Worm (Caenorhabditis elegans) whole organism, L2 larva: ENCODE measurements around the gene nlp-14.

Source experiments
- blmp-1 ChIP-seq: sonication (generic microtip); optimal IDR thresholded peaks from 2 replicates; lab custom pipeline; 2017; ENCODE audit warnings: missing genetic modification characterization, mild to moderate bottlenecking, missing compliant biosample characterization, antibody characterized with exemption, moderate library complexity; ENCODE audit not compliant: insufficient read depth
- lin-39 ChIP-seq: fragments of 150-350 bp; optimal IDR thresholded peaks from 2 replicates; lab custom pipeline; 2014; ENCODE audit warnings: missing biosample characterization, missing genetic modification reagents, missing genetic modification characterization
- lsy-2 ChIP-seq, 2 experiments: fragments of 150-350 bp in 1 of 2; sonication (generic microtip) in 1 of 2; optimal IDR thresholded peaks; 2 replicates each; lab custom pipeline; 2014 to 2017; ENCODE audit warnings: missing biosample characterization in 2 of 2, missing genetic modification characterization in 2 of 2
- nhr-25 ChIP-seq: fragments of 150-350 bp; sonication (generic microtip); optimal IDR thresholded peaks from 3 replicates; lab custom pipeline; 2014; ENCODE audit warnings: missing biosample characterization, missing genetic modification characterization
- nhr-77 ChIP-seq: fragments of 150-350 bp; optimal IDR thresholded peaks from 2 replicates; lab custom pipeline; 2014; ENCODE audit warnings: missing biosample characterization, missing genetic modification characterization
- sma-3 ChIP-seq: sonication (generic microtip); optimal IDR thresholded peaks from 2 replicates; lab custom pipeline; 2016; ENCODE audit warnings: missing genetic modification reagents, missing genetic modification characterization, missing compliant biosample characterization
- unc-39 ChIP-seq: fragments of 150-350 bp; optimal IDR thresholded peaks from 2 replicates; lab custom pipeline; 2014; ENCODE audit warnings: missing biosample characterization, missing genetic modification characterization

ce11 chrX:8874748-8875147 lies 44.5 kb downstream of the nlp-14 start, which contains the start of gene C06E2.1:
- no peak for TF ChIP-seq nhr-25 (tag; lab: Kevin White, UChicago)
- no peak for TF ChIP-seq sma-3 (GFP tag; lab: Kevin White, UChicago)
- TF ChIP-seq lin-39 (tag; lab: Kevin White, UChicago) = no peak
- TF ChIP-seq blmp-1 = no peak
- no peak for TF ChIP-seq nhr-77 (tag; lab: Kevin White, UChicago)
- no peak for TF ChIP-seq unc-39 (tag; lab: Kevin White, UChicago)
- TF ChIP-seq lsy-2 (tag; optimal IDR thresholded peaks at IDR 0.05; lab: Kevin White, UChicago) = no peak
